Worm (Caenorhabditis elegans) whole organism, L2 larva: ENCODE measurements around the gene nlp-43.
"Not testable (repeated sequence)": the region's sequence is repeated elsewhere in the genome, so short reads cannot be mapped to it uniquely, and the experiment has no call there.

ENCODE experiments used
- aly-2 ChIP-seq: fragments of 150-350 bp; optimal IDR thresholded peaks from 2 replicates; lab custom pipeline; 2014; ENCODE audit warnings: missing biosample characterization, missing genetic modification characterization
- ama-1 ChIP-seq: fragments of 150-350 bp; optimal IDR thresholded peaks from 2 replicates; lab custom pipeline; 2018; ENCODE audit warnings: inconsistent platforms
- blmp-1 ChIP-seq: sonication (generic microtip); optimal IDR thresholded peaks from 2 replicates; lab custom pipeline; 2017; ENCODE audit warnings: missing genetic modification characterization, mild to moderate bottlenecking, missing compliant biosample characterization, antibody characterized with exemption, moderate library complexity; ENCODE audit not compliant: insufficient read depth
- lin-39 ChIP-seq: fragments of 150-350 bp; optimal IDR thresholded peaks from 2 replicates; lab custom pipeline; 2014; ENCODE audit warnings: missing biosample characterization, missing genetic modification reagents, missing genetic modification characterization
- lsy-2 ChIP-seq, 2 experiments: fragments of 150-350 bp in 1 of 2; sonication (generic microtip) in 1 of 2; optimal IDR thresholded peaks; 2 replicates each; lab custom pipeline; 2014 to 2017; ENCODE audit warnings: missing biosample characterization in 2 of 2, missing genetic modification characterization in 2 of 2
- mdl-1 ChIP-seq, 2 experiments: fragments of 150-350 bp in 1 of 2; sonication (generic microtip) in 1 of 2; optimal IDR thresholded peaks; 2 replicates each; lab custom pipeline; 2017; ENCODE audit warnings: missing biosample characterization in 2 of 2, missing genetic modification characterization in 2 of 2
- nhr-10 ChIP-seq: sonication (generic microtip); optimal IDR thresholded peaks from 2 replicates; lab custom pipeline; 2017; ENCODE audit warnings: missing biosample characterization, missing genetic modification characterization
- nhr-12 ChIP-seq: fragments of 150-350 bp; optimal IDR thresholded peaks from 2 replicates; lab custom pipeline; 2014; ENCODE audit warnings: missing biosample characterization, missing genetic modification characterization
- snpc-4 ChIP-seq: fragments of 150-350 bp; optimal IDR thresholded peaks from 2 replicates; lab custom pipeline; 2014; ENCODE audit warnings: missing biosample characterization, missing genetic modification characterization
- unc-39 ChIP-seq: fragments of 150-350 bp; optimal IDR thresholded peaks from 2 replicates; lab custom pipeline; 2014; ENCODE audit warnings: missing biosample characterization, missing genetic modification characterization
- zag-1 ChIP-seq: fragments of 150-350 bp; optimal IDR thresholded peaks from 2 replicates; lab custom pipeline; 2014; ENCODE audit warnings: missing biosample characterization, missing genetic modification characterization
- ztf-11 ChIP-seq: sonication (generic microtip); optimal IDR thresholded peaks from 2 replicates; lab custom pipeline; 2017; ENCODE audit warnings: missing biosample characterization, missing genetic modification characterization
- ztf-4 ChIP-seq: fragments of 150-350 bp; optimal IDR thresholded peaks from 2 replicates; lab custom pipeline; 2014; ENCODE audit warnings: missing biosample characterization, missing genetic modification characterization

- TF ChIP-seq aly-2 (tag; lab: Kevin White, UChicago); ama-1 (lab: Kevin White, UChicago); lin-39 (tag; lab: Kevin White, UChicago); snpc-4 (tag; lab: Kevin White, UChicago); lsy-2 (tag; optimal IDR thresholded peaks at IDR 0.05; lab: Kevin White, UChicago); blmp-1; nhr-12 (tag; lab: Kevin White, UChicago); zag-1 (tag; lab: Kevin White, UChicago); mdl-1 (tag; optimal IDR thresholded peaks at IDR 0.05; lab: Kevin White, UChicago); nhr-10 (tag; lab: Kevin White, UChicago); ztf-4; unc-39 (tag; lab: Kevin White, UChicago); ztf-11 (tag; lab: Kevin White, UChicago): not testable (repeated sequence)
Observed at ce11 chrIII:5062406-5062805, 20.2 kb downstream of the nlp-43 start, which contains the start of gene C45G9.4.
